Fruit fly (Drosophila melanogaster) Kc167 (cell line): ENCODE results near the gene CG14717.

ENCODE experiments used
- insv ChIP-seq: fragments of >200 bp; optimal IDR thresholded peaks from 3 replicates; lab custom pipeline; 2018; ENCODE audit warnings: missing external identifiers
- psq ChIP-seq: fragments of >200 bp; optimal IDR thresholded peaks from 2 replicates; lab custom pipeline; 2017; ENCODE audit warnings: missing external identifiers

- no peak for TF ChIP-seq psq
- TF ChIP-seq insv: no peak
Observed at dm6 chr3R:11655873-11656374, 40.4 kb upstream of the CG14717 start, which contains the start of gene CG42327.
